Fruit fly (Drosophila melanogaster) whole organism, embryonic: ENCODE measurements around the gene CG42749.

Experiments used
- BEAF-32 ChIP-seq: fragments of 200-800 bp; sonication (Bioruptor generic); optimal IDR thresholded peaks from 3 replicates; lab custom pipeline; 2017; ENCODE audit warnings: missing biosample characterization, missing genetic modification characterization, mild to moderate bottlenecking, moderate library complexity, missing genetic modification reagents
- Blimp-1 ChIP-seq: fragments of 200-800 bp; sonication (Bioruptor generic); optimal IDR thresholded peaks from 3 replicates; lab custom pipeline; 2018; ENCODE audit warnings: missing biosample characterization, missing genetic modification characterization, mild to moderate bottlenecking, moderate library complexity, missing genetic modification reagents
- Bteb2 ChIP-seq: fragments of 200-800 bp; sonication (Bioruptor generic); optimal IDR thresholded peaks from 2 replicates; lab custom pipeline; 2016; ENCODE audit warnings: missing biosample characterization, missing genetic modification characterization
- CG11695 ChIP-seq: fragments of 200-800 bp; sonication (Bioruptor generic); IDR thresholded peaks from 3 replicates; pipeline ENCODE4 v1.3.6; 2022; ENCODE audit warnings: missing biosample characterization, missing genetic modification characterization
- CG12155 ChIP-seq: fragments of 200-800 bp; sonication (Bioruptor generic); optimal IDR thresholded peaks from 3 replicates; lab custom pipeline; 2016; ENCODE audit warnings: missing biosample characterization, missing genetic modification characterization
- CG12769 ChIP-seq: fragments of 200-800 bp; sonication (Bioruptor generic); optimal IDR thresholded peaks from 2 replicates; lab custom pipeline; 2019; ENCODE audit warnings: missing biosample characterization, mild to moderate bottlenecking, missing genetic modification characterization, moderate library complexity
- CG14050 ChIP-seq: fragments of 200-800 bp; sonication (Bioruptor generic); IDR thresholded peaks from 3 replicates; pipeline ENCODE4 v1.3.6; 2022; ENCODE audit warnings: missing biosample characterization, missing genetic modification characterization
- CG14441 ChIP-seq: fragments of 200-800 bp; sonication (Bioruptor generic); IDR thresholded peaks from 2 replicates; pipeline ENCODE4 v1.3.6; 2022; ENCODE audit warnings: missing biosample characterization, missing genetic modification characterization
- CG15479 ChIP-seq: fragments of 200-800 bp; sonication (Bioruptor generic); optimal IDR thresholded peaks from 3 replicates; lab custom pipeline; 2019; ENCODE audit warnings: missing biosample characterization, mild to moderate bottlenecking, missing genetic modification characterization, moderate library complexity
- CG1647 ChIP-seq: fragments of 200-800 bp; sonication (Bioruptor generic); optimal IDR thresholded peaks from 3 replicates; lab custom pipeline; 2016; ENCODE audit warnings: missing biosample characterization, missing genetic modification characterization
- CG17568 ChIP-seq: fragments of 200-800 bp; sonication (Bioruptor generic); optimal IDR thresholded peaks from 2 replicates; lab custom pipeline; 2018; ENCODE audit warnings: missing biosample characterization, mild to moderate bottlenecking, missing genetic modification characterization, moderate library complexity
- CG18476 ChIP-seq: fragments of 200-800 bp; sonication (Bioruptor generic); optimal IDR thresholded peaks from 2 replicates; lab custom pipeline; 2016; ENCODE audit warnings: missing biosample characterization, mild to moderate bottlenecking, missing genetic modification characterization
- CG2712 ChIP-seq: fragments of 200-800 bp; optimal IDR thresholded peaks from 3 replicates; lab custom pipeline; 2019; ENCODE audit warnings: missing biosample characterization, mild to moderate bottlenecking, missing genetic modification characterization, moderate library complexity
- CG30020 ChIP-seq: fragments of 200-800 bp; optimal IDR thresholded peaks from 2 replicates; lab custom pipeline; 2019; ENCODE audit warnings: missing biosample characterization, mild to moderate bottlenecking, missing genetic modification characterization, moderate library complexity
- CG9215 ChIP-seq: fragments of 200-800 bp; sonication (Bioruptor generic); IDR thresholded peaks from 2 replicates; pipeline ENCODE4 v1.3.6; 2022; ENCODE audit warnings: missing biosample characterization, missing genetic modification characterization
- CG9797 ChIP-seq: fragments of 200-800 bp; sonication (Bioruptor generic); optimal IDR thresholded peaks from 3 replicates; lab custom pipeline; 2018; ENCODE audit warnings: missing biosample characterization, mild to moderate bottlenecking, missing genetic modification characterization
- CG9817 ChIP-seq: fragments of 200-800 bp; sonication (Bioruptor generic); optimal IDR thresholded peaks from 2 replicates; lab custom pipeline; 2018; ENCODE audit warnings: missing biosample characterization, mild to moderate bottlenecking, missing genetic modification characterization, moderate library complexity
- CG9932 ChIP-seq: fragments of 200-800 bp; sonication (Bioruptor generic); IDR thresholded peaks from 2 replicates; pipeline ENCODE4 v1.3.6; 2022; ENCODE audit warnings: missing biosample characterization, missing genetic modification characterization
- Dp ChIP-seq: fragments of 200-800 bp; sonication (Bioruptor generic); optimal IDR thresholded peaks from 2 replicates; lab custom pipeline; 2018; ENCODE audit warnings: missing biosample characterization, mild to moderate bottlenecking, missing genetic modification characterization, moderate library complexity
- E2f1 ChIP-seq: fragments of 200-800 bp; sonication (Bioruptor generic); IDR thresholded peaks from 2 replicates; pipeline ENCODE4 v1.3.6; 2022; ENCODE audit warnings: missing biosample characterization, missing genetic modification characterization
- E2f2 ChIP-seq: fragments of 200-800 bp; sonication (Bioruptor generic); IDR thresholded peaks from 2 replicates; pipeline ENCODE4 v1.3.6; 2022; ENCODE audit warnings: missing biosample characterization, missing genetic modification characterization
- Gsc ChIP-seq: fragments of 200-800 bp; sonication (Bioruptor generic); IDR thresholded peaks from 2 replicates; pipeline ENCODE4 v1.3.6; 2022; ENCODE audit warnings: missing biosample characterization, missing genetic modification characterization
- HLH4C ChIP-seq: fragments of 200-800 bp; sonication (Bioruptor generic); IDR thresholded peaks from 3 replicates; pipeline ENCODE4 v1.3.6; 2022; ENCODE audit warnings: missing biosample characterization, missing genetic modification characterization; ENCODE audit not compliant: partially characterized antibody
- Hmr ChIP-seq: fragments of 200-800 bp; sonication (Bioruptor generic); optimal IDR thresholded peaks from 3 replicates; lab custom pipeline; 2017; ENCODE audit warnings: mild to moderate bottlenecking, missing biosample characterization, missing genetic modification reagents, missing genetic modification characterization
- Kr ChIP-seq: fragments of 200-800 bp; sonication (Bioruptor generic); optimal IDR thresholded peaks from 2 replicates; lab custom pipeline; 2017; ENCODE audit warnings: missing biosample characterization, mild to moderate bottlenecking, missing genetic modification characterization
- MBD-R2 ChIP-seq: fragments of 200-800 bp; sonication (Bioruptor generic); IDR thresholded peaks from 2 replicates; pipeline ENCODE4 v1.3.6; 2022; ENCODE audit warnings: missing biosample characterization, missing genetic modification characterization
- MTF-1 ChIP-seq: fragments of 200-800 bp; sonication (Bioruptor generic); optimal IDR thresholded peaks from 2 replicates; lab custom pipeline; 2018; ENCODE audit warnings: missing biosample characterization, mild to moderate bottlenecking, missing genetic modification characterization, borderline replicate concordance
- Med ChIP-seq: fragments of 200-800 bp; sonication (Bioruptor generic); peaks from one replicate; lab custom pipeline; 2016; ENCODE audit warnings: missing biosample characterization, missing genetic modification characterization, mild to moderate bottlenecking, inconsistent platforms, moderate library complexity
- Meics ChIP-seq: fragments of 200-800 bp; sonication (Bioruptor generic); optimal IDR thresholded peaks from 2 replicates; lab custom pipeline; 2017; ENCODE audit warnings: missing biosample characterization, mild to moderate bottlenecking, missing genetic modification characterization
- Mes4 ChIP-seq: fragments of 200-800 bp; sonication (Bioruptor generic); optimal IDR thresholded peaks from 2 replicates; lab custom pipeline; 2016; ENCODE audit warnings: missing biosample characterization, missing genetic modification characterization
- ase ChIP-seq: fragments of 200-800 bp; sonication (Bioruptor generic); IDR thresholded peaks from 3 replicates; pipeline ENCODE4 v1.3.6; 2022; ENCODE audit warnings: missing biosample characterization, missing genetic modification characterization
- cato ChIP-seq: fragments of 200-800 bp; sonication (Bioruptor generic); optimal IDR thresholded peaks from 2 replicates; lab custom pipeline; 2016; ENCODE audit warnings: missing biosample characterization, missing genetic modification characterization, borderline replicate concordance
- ci ChIP-seq: fragments of 200-800 bp; sonication (Bioruptor generic); IDR thresholded peaks from 3 replicates; pipeline ENCODE4 v1.3.6; 2022; ENCODE audit warnings: missing biosample characterization, missing genetic modification characterization
- dmrt11E ChIP-seq: fragments of 200-800 bp; sonication (Bioruptor generic); optimal IDR thresholded peaks from 3 replicates; lab custom pipeline; 2018; ENCODE audit warnings: missing biosample characterization, mild to moderate bottlenecking, missing genetic modification characterization, moderate library complexity
- gce ChIP-seq: fragments of 200-800 bp; sonication (Bioruptor generic); IDR thresholded peaks from 3 replicates; pipeline ENCODE4 v1.3.6; 2022; ENCODE audit warnings: missing biosample characterization, missing genetic modification characterization
- gfzf ChIP-seq: fragments of 200-800 bp; sonication (Bioruptor generic); optimal IDR thresholded peaks from 2 replicates; lab custom pipeline; 2016; ENCODE audit warnings: missing biosample characterization, mild to moderate bottlenecking, missing genetic modification characterization, moderate library complexity
- grau ChIP-seq: fragments of 200-800 bp; optimal IDR thresholded peaks from 3 replicates; lab custom pipeline; 2019; ENCODE audit warnings: missing biosample characterization, mild to moderate bottlenecking, missing genetic modification characterization, moderate library complexity
- hkb ChIP-seq, 2 experiments: fragments of 200-800 bp in 1 of 2; fragments of >200 bp in 1 of 2; sonication (Bioruptor generic) in 1 of 2; IDR thresholded peaks in 1 of 2; optimal IDR thresholded peaks in 1 of 2; 2 replicates each; pipeline versions ENCODE4 v1.3.6 to Lab custom; 2017 to 2022; ENCODE audit warnings: missing biosample characterization in 1 of 2, missing genetic modification characterization in 1 of 2
- kay ChIP-seq: fragments of 200-800 bp; sonication (Bioruptor generic); optimal IDR thresholded peaks from 2 replicates; lab custom pipeline; 2016; ENCODE audit warnings: missing biosample characterization, missing genetic modification characterization
- lola ChIP-seq, 3 experiments: fragments of >200 bp in 2 of 3; fragments of 200-800 bp in 1 of 3; sonication (Bioruptor generic) in 1 of 3; optimal IDR thresholded peaks; 2 replicates each; lab custom pipeline; 2017 to 2019; ENCODE audit warnings: missing biosample characterization in 3 of 3, missing genetic modification characterization in 3 of 3, mild to moderate bottlenecking in 1 of 3, moderate library complexity in 1 of 3
- pzg ChIP-seq: fragments of 200-800 bp; sonication (Bioruptor generic); optimal IDR thresholded peaks from 3 replicates; lab custom pipeline; 2018; ENCODE audit warnings: missing biosample characterization, mild to moderate bottlenecking, missing genetic modification characterization, moderate library complexity
- row ChIP-seq: fragments of 200-800 bp; sonication (Bioruptor generic); IDR thresholded peaks from 3 replicates; pipeline ENCODE4 v1.3.6; 2022; ENCODE audit warnings: missing biosample characterization, missing genetic modification characterization
- salm ChIP-seq: fragments of 200-800 bp; sonication (Bioruptor generic); optimal IDR thresholded peaks from 2 replicates; lab custom pipeline; 2018; ENCODE audit warnings: missing biosample characterization, mild to moderate bottlenecking, missing genetic modification characterization
- sd ChIP-seq: fragments of 200-800 bp; sonication (Bioruptor generic); optimal IDR thresholded peaks from 3 replicates; lab custom pipeline; 2018; ENCODE audit warnings: missing biosample characterization, mild to moderate bottlenecking, missing genetic modification characterization, moderate library complexity
- sna ChIP-seq: fragments of 200-800 bp; sonication (Bioruptor generic); IDR thresholded peaks from 2 replicates; pipeline ENCODE4 v1.3.6; 2022; ENCODE audit warnings: missing biosample characterization, missing genetic modification characterization; ENCODE audit not compliant: partially characterized antibody
- sug ChIP-seq: fragments of 200-800 bp; optimal IDR thresholded peaks from 2 replicates; lab custom pipeline; 2019; ENCODE audit warnings: missing biosample characterization, mild to moderate bottlenecking, missing genetic modification characterization, moderate library complexity
- tin ChIP-seq: fragments of 200-800 bp; sonication (Bioruptor generic); optimal IDR thresholded peaks from 3 replicates; lab custom pipeline; 2016; ENCODE audit warnings: missing biosample characterization, missing genetic modification characterization
- tio ChIP-seq: fragments of 200-800 bp; sonication (Bioruptor generic); optimal IDR thresholded peaks from 2 replicates; lab custom pipeline; 2017; ENCODE audit warnings: missing biosample characterization, missing genetic modification characterization, inconsistent platforms
- trem ChIP-seq: fragments of 200-800 bp; optimal IDR thresholded peaks from 3 replicates; lab custom pipeline; 2019; ENCODE audit warnings: missing biosample characterization, mild to moderate bottlenecking, missing genetic modification characterization, moderate library complexity
- wdn ChIP-seq: fragments of 200-800 bp; sonication (Bioruptor generic); IDR thresholded peaks from 2 replicates; pipeline ENCODE4 v1.3.6; 2022; ENCODE audit warnings: missing biosample characterization, missing genetic modification characterization

The CG42749 gene

dm6 chrX:5323636-5324035 is 27.8 kb downstream of the CG42749 start, which contains the start of gene Mcm3:
Mcm3 (plus strand) TSS chrX:5323855.
- no peak for TF ChIP-seq dmrt11E (tag; lab: Kevin White, UChicago)
- no peak for TF ChIP-seq Bteb2
- no peak for TF ChIP-seq tio (GFP tag; lab: Kevin White, UChicago)
- no peak for TF ChIP-seq CG9215 (GFP tag; lab: Robert Waterston, UW)
- TF ChIP-seq pzg (GFP tag; lab: Kevin White, UChicago), result peak; percentile 10
- TF ChIP-seq CG9797 (GFP tag; lab: Kevin White, UChicago), result peak; percentile 19
- TF ChIP-seq cato (GFP tag; lab: Kevin White, UChicago), result no peak
- no peak for TF ChIP-seq sd
- no peak for TF ChIP-seq hkb (optimal IDR thresholded peaks at IDR 0.05; lab: Kevin White, UChicago)
- no peak for TF ChIP-seq hkb (GFP tag; IDR thresholded peaks at IDR 0.05; lab: Robert Waterston, UW)
- TF ChIP-seq CG9932 (GFP tag; lab: Robert Waterston, UW), result no peak
- no peak for TF ChIP-seq CG2712 (tag; lab: Kevin White, UChicago)
- 0 out of 3 replicates have a peak, but pooled peaks have one; percentile 10 for TF ChIP-seq row
- TF ChIP-seq gce (GFP tag; lab: Robert Waterston, UW), result no peak
- peak; percentile 84 for TF ChIP-seq E2f2 (GFP tag; lab: Robert Waterston, UW)
- TF ChIP-seq CG14441, result no peak
- TF ChIP-seq grau (tag; lab: Kevin White, UChicago), result peak; percentile 22
- TF ChIP-seq BEAF-32 (GFP tag; lab: Kevin White, UChicago), result peak; percentile 11
- no peak for TF ChIP-seq ase
- TF ChIP-seq CG30020 (tag; lab: Kevin White, UChicago), result peak; percentile 13
- no peak for TF ChIP-seq MTF-1 (GFP tag; lab: Kevin White, UChicago)
- TF ChIP-seq sna, result no peak
- no peak for TF ChIP-seq wdn (GFP tag; lab: Robert Waterston, UW)
- TF ChIP-seq trem (tag; lab: Kevin White, UChicago), result no peak
- peak; percentile 61; the same call in 1 of the 2 replicates for TF ChIP-seq E2f1
- TF ChIP-seq CG15479 (GFP tag; lab: Kevin White, UChicago), result peak; percentile 40
- TF ChIP-seq gfzf (GFP tag; lab: Kevin White, UChicago), result peak; percentile 34
- TF ChIP-seq CG1647, result no peak
- TF ChIP-seq Dp (GFP tag; lab: Kevin White, UChicago), result peak; percentile 72
- no peak for TF ChIP-seq CG17568 (GFP tag; lab: Kevin White, UChicago)
- TF ChIP-seq tin (GFP tag; lab: Kevin White, UChicago), result no peak
- TF ChIP-seq MBD-R2 (GFP tag; lab: Robert Waterston, UW), result peak; percentile 28; the same call in 1 of the 2 replicates
- no peak for TF ChIP-seq Gsc (GFP tag; lab: Robert Waterston, UW)
- peak; percentile 16 for TF ChIP-seq Med
- no peak for TF ChIP-seq CG18476

- TF ChIP-seq CG12769 (tag; lab: Kevin White, UChicago) (no peak), Mes4 (GFP tag; lab: Kevin White, UChicago) (no peak), sug (tag; lab: Kevin White, UChicago) (peak; percentile 47), HLH4C (peak; percentile 82), CG11695 (GFP tag; lab: Robert Waterston, UW) (no peak), CG9215 (GFP tag; lab: Robert Waterston, UW) (peak; percentile 49), Meics (GFP tag; lab: Kevin White, UChicago) (peak; percentile 82), CG14050 (GFP tag; lab: Robert Waterston, UW) (peak; percentile 13; the same call in 1 of the 3 replicates), lola (GFP tag; optimal IDR thresholded peaks at IDR 0.05; lab: Kevin White, UChicago) (peak in 1 of 3 experiments; percentile 46), Hmr (GFP tag; lab: Kevin White, UChicago) (peak; percentile 53), salm (tag; lab: Kevin White, UChicago) (no peak), kay (GFP tag; lab: Kevin White, UChicago) (no peak), Blimp-1 (GFP tag; lab: Kevin White, UChicago) (peak; percentile 95), CG12155 (GFP tag; lab: Kevin White, UChicago) (no peak), ci (GFP tag; lab: Robert Waterston, UW) (peak; percentile 57; the same call in 2 of the 3 replicates), CG9817 (tag; lab: Kevin White, UChicago) (peak; percentile 54), Kr (no peak)
These were observed 33.5 kb downstream of the CG42749 start, which contains the start of the genes CG3309 and XRCC1 for dm6 chrX:5329266-5329898. CG3309 (minus strand) TSS chrX:5329347. XRCC1 (plus strand) TSS chrX:5329876.
